Fruit fly (Drosophila melanogaster): ENCODE measurements around the gene daed.

Gene daed

DNA sequence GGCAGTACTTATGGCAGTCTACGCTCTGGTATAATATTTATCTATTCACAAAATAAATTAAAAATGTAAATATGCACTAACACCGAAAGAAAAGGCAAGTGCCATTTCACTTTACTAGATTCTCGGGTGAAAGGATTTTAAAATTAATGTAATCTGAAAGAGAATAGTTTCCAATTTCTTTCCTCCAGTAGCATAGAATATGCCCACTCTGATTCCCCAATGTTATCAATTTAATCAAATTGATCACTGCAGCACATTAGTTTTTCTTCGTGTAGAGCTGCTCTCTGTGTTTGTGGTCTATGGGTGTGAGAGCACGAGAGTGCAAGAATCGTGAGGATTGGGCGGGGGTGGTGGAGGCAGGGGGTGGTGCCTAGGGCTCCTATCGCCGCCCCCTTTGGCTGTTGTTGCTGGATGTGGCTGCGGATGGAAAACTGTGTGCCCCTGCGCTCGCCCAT, 15.0 kb downstream of the daed start:
- peak; percentile 97 for TF ChIP-seq CG12768 (GFP tag; optimal IDR thresholded peaks at IDR 0.05)
- peak; percentile 65 for TF ChIP-seq Mnt (GFP tag; optimal IDR thresholded peaks at IDR 0.05)
- no peak for TF ChIP-seq cnc (optimal IDR thresholded peaks at IDR 0.05)
- TF ChIP-seq CG33017 (tag; optimal IDR thresholded peaks at IDR 0.05) = peak; percentile 94
- peak; percentile 88 for TF ChIP-seq Hr96 (GFP tag; optimal IDR thresholded peaks at IDR 0.05)
- no peak for TF ChIP-seq tj (GFP tag; optimal IDR thresholded peaks at IDR 0.05)
- TF ChIP-seq toe (GFP tag; optimal IDR thresholded peaks at IDR 0.05) = peak; percentile 97
- peak; percentile 89 for TF ChIP-seq Clk (GFP tag; optimal IDR thresholded peaks at IDR 0.05)
- peak; percentile 97 for TF ChIP-seq kay (GFP tag; ENCODE audit: borderline replicate concordance)
- TF ChIP-seq cic (GFP tag; optimal IDR thresholded peaks at IDR 0.05) = peak; percentile 69
- peak; percentile 90 for TF ChIP-seq ovo (GFP tag; optimal IDR thresholded peaks at IDR 0.05)
- TF ChIP-seq bab1 (GFP tag; optimal IDR thresholded peaks at IDR 0.05) = peak; percentile 85
- peak; percentile 86 for TF ChIP-seq CG1620 (GFP tag; optimal IDR thresholded peaks at IDR 0.05)
- peak; percentile 93 for TF ChIP-seq CG7101 (tag; optimal IDR thresholded peaks at IDR 0.05)
- peak; percentile 75 for TF ChIP-seq pad (GFP tag; optimal IDR thresholded peaks at IDR 0.05)
- TF ChIP-seq Crg-1 (GFP tag; optimal IDR thresholded peaks at IDR 0.05) = peak; percentile 91
- peak; percentile 96 for TF ChIP-seq CG11617 (GFP tag; optimal IDR thresholded peaks at IDR 0.05)
- TF ChIP-seq CG5204 (GFP tag; optimal IDR thresholded peaks at IDR 0.05) = peak; percentile 96
- TF ChIP-seq CG7045 (GFP tag; optimal IDR thresholded peaks at IDR 0.05) = peak; percentile 96
- TF ChIP-seq CG14711 (tag; optimal IDR thresholded peaks at IDR 0.05) = peak; percentile 88

DNA sequence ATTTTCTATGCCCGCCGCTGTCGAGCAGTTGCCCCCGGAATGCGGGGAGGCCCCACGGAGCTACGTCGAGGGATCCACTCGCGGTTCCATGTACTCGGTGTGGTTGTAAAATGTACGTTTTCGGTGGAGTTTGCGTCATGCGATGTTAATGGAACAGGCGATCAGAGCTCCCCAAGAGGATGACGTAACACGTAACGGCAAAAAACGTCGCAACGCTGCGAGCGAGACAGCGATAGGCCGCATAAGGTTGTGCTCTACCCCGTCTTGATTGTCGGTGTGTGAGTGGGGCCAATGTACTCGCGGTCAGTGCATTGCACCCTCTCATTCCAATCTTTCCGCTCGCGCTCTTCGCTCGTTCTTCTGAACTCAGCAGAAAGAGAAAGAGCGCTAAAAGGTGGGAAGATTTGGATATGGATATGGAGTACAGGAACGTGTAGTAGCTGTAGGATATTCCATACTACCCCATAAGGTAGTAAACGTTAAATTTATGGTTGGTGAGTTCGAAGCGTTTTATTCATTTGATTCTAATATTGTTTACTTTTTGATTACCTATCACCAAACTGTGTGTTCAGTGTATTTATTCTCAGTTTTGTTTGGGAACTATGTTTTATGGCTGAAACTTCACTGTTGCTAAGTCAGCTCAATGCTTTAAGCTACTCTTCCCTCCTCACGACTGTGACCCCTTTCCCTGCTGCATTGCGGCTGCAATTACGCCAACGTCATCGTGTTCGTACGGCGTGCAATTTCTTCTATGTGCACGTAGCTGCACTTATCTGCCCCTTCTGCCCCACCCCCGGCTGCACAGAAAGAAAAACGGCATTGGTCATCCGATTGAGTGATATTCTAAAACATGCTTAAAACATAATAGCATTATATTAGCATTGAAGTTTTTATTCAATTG, 15.7 kb downstream of the daed start:
- TF ChIP-seq Hr96 (GFP tag; optimal IDR thresholded peaks at IDR 0.05) (peak; percentile 71), CG12768 (GFP tag; optimal IDR thresholded peaks at IDR 0.05) (peak; percentile 59), Crg-1 (GFP tag; optimal IDR thresholded peaks at IDR 0.05) (no peak), Clk (GFP tag; optimal IDR thresholded peaks at IDR 0.05) (peak; percentile 14), CG7101 (tag; optimal IDR thresholded peaks at IDR 0.05) (no peak), CG11617 (GFP tag; optimal IDR thresholded peaks at IDR 0.05) (no peak), CG5204 (GFP tag; optimal IDR thresholded peaks at IDR 0.05) (no peak), ovo (GFP tag; optimal IDR thresholded peaks at IDR 0.05) (peak; percentile 99), tj (GFP tag; optimal IDR thresholded peaks at IDR 0.05) (peak; percentile 97), bab1 (GFP tag; optimal IDR thresholded peaks at IDR 0.05) (peak; percentile 18), CG33017 (tag; optimal IDR thresholded peaks at IDR 0.05) (peak; percentile 6), kay (GFP tag; ENCODE audit: borderline replicate concordance) (no peak), CG7045 (GFP tag; optimal IDR thresholded peaks at IDR 0.05) (no peak), pad (GFP tag; optimal IDR thresholded peaks at IDR 0.05) (peak; percentile 97), CG14711 (tag; optimal IDR thresholded peaks at IDR 0.05) (peak; percentile 23), toe (GFP tag; optimal IDR thresholded peaks at IDR 0.05) (no peak), cnc (optimal IDR thresholded peaks at IDR 0.05) (peak; percentile 51 to 63), Mnt (GFP tag; optimal IDR thresholded peaks at IDR 0.05) (peak; percentile 68), CG1620 (GFP tag; optimal IDR thresholded peaks at IDR 0.05) (no peak), cic (GFP tag; optimal IDR thresholded peaks at IDR 0.05) (peak; percentile 86)

DNA sequence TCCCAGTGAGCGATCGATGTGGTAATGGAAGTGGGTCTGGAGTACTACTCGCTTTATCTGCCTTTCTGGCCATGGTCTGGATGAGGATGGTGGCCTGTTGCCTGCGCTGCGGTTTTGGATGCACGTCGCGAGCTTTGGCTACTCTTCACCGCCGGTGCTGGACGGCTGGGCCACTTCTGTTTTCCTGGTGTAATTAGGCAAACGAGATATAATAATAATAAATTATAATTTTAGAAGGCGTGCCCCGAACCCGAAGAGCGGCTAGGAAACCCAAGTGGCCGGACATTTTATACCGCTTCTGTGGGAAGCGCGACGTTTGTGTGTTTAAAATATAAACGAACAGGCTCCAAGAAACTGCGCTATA, 16.7 kb downstream of the daed start:
- no peak for TF ChIP-seq pad (GFP tag; optimal IDR thresholded peaks at IDR 0.05)
- TF ChIP-seq CG7045 (GFP tag; optimal IDR thresholded peaks at IDR 0.05) = no peak
- no peak for TF ChIP-seq Clk (GFP tag; optimal IDR thresholded peaks at IDR 0.05)
- no peak for TF ChIP-seq CG5204 (GFP tag; optimal IDR thresholded peaks at IDR 0.05)
- no peak for TF ChIP-seq Crg-1 (GFP tag; optimal IDR thresholded peaks at IDR 0.05)
- TF ChIP-seq bab1 (GFP tag; optimal IDR thresholded peaks at IDR 0.05) = no peak
- no peak for TF ChIP-seq cnc (optimal IDR thresholded peaks at IDR 0.05)
- TF ChIP-seq CG12768 (GFP tag; optimal IDR thresholded peaks at IDR 0.05) = no peak
- TF ChIP-seq tj (GFP tag; optimal IDR thresholded peaks at IDR 0.05) = no peak
- TF ChIP-seq kay (GFP tag; ENCODE audit: borderline replicate concordance) = no peak
- no peak for TF ChIP-seq CG11617 (GFP tag; optimal IDR thresholded peaks at IDR 0.05)
- TF ChIP-seq CG14711 (tag; optimal IDR thresholded peaks at IDR 0.05) = no peak
- no peak for TF ChIP-seq cic (GFP tag; optimal IDR thresholded peaks at IDR 0.05)
- no peak for TF ChIP-seq toe (GFP tag; optimal IDR thresholded peaks at IDR 0.05)
- no peak for TF ChIP-seq ovo (GFP tag; optimal IDR thresholded peaks at IDR 0.05)
- TF ChIP-seq CG7101 (tag; optimal IDR thresholded peaks at IDR 0.05) = no peak
- TF ChIP-seq CG1620 (GFP tag; optimal IDR thresholded peaks at IDR 0.05) = no peak
- TF ChIP-seq CG33017 (tag; optimal IDR thresholded peaks at IDR 0.05) = no peak

DNA sequence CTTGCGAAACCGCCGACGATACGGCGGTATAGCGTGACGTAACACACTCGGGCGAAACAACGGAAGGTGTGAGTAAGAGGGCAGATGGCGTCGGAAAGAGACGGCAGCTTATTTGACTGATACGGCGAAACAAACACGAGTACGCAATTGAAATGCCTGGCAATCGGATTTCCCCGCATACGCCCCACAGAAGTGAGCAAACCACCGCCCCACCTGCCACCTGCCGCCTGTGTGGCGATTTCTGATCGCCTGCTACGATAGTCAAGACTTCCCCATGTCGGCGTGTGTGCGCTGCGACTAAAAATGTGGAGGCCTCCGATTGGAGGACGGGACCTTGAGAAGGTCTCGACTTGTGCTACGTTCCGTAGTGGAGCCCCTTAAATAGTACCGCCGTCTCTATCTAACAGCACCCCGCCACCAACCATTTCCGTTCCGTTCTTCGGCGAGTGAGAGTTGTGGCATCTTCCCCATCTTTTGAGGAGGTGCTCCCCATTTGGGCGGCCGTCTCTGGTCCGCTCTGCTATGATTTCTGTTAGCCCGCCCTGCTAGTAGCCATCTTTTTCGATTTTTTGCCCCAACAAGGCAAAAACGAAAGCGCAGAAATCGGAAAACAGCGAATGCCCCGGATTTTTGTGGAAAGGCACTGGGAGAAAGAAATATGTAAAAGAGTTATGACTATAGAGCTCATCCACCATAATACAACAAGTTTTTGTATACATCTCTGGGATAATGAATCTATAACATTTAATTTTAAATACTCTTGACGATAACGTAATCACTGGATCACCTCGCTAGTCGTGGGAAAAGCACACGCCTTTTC, 17.3 kb downstream of the daed start:
- TF ChIP-seq CG7045 (GFP tag; optimal IDR thresholded peaks at IDR 0.05) (peak; percentile 13), ovo (GFP tag; optimal IDR thresholded peaks at IDR 0.05) (peak; percentile 55), CG5204 (GFP tag; optimal IDR thresholded peaks at IDR 0.05) (peak; percentile 20), CG33017 (tag; optimal IDR thresholded peaks at IDR 0.05) (peak; percentile 52), Crg-1 (GFP tag; optimal IDR thresholded peaks at IDR 0.05) (peak; percentile 6), kay (GFP tag; ENCODE audit: borderline replicate concordance) (peak; percentile 84), cnc (optimal IDR thresholded peaks at IDR 0.05) (no peak), tj (GFP tag; optimal IDR thresholded peaks at IDR 0.05) (peak; percentile 67), pad (GFP tag; optimal IDR thresholded peaks at IDR 0.05) (peak; percentile 99), CG11617 (GFP tag; optimal IDR thresholded peaks at IDR 0.05) (peak; percentile 26), cic (GFP tag; optimal IDR thresholded peaks at IDR 0.05) (peak; percentile 93), Clk (GFP tag; optimal IDR thresholded peaks at IDR 0.05) (no peak), CG12768 (GFP tag; optimal IDR thresholded peaks at IDR 0.05) (peak; percentile 16), Mnt (GFP tag; optimal IDR thresholded peaks at IDR 0.05) (peak; percentile 92), CG7101 (tag; optimal IDR thresholded peaks at IDR 0.05) (peak; percentile 47), CG14711 (tag; optimal IDR thresholded peaks at IDR 0.05) (peak; percentile 66), Hr96 (GFP tag; optimal IDR thresholded peaks at IDR 0.05) (peak; percentile 47), bab1 (GFP tag; optimal IDR thresholded peaks at IDR 0.05) (no peak), toe (GFP tag; optimal IDR thresholded peaks at IDR 0.05) (peak; percentile 49), CG1620 (GFP tag; optimal IDR thresholded peaks at IDR 0.05) (peak; percentile 36)

Measured in whole organism, adult.